Worm (Caenorhabditis elegans) whole organism, L3 larva: ENCODE measurements around the gene Y37D8A.3.

Experiments
- ZK546.5 ChIP-seq: sonication (generic microtip); optimal IDR thresholded peaks from 2 replicates; lab custom pipeline; 2017; ENCODE audit warnings: missing biosample characterization, missing genetic modification characterization
- aly-2 ChIP-seq: fragments of 150-350 bp; optimal IDR thresholded peaks from 2 replicates; lab custom pipeline; 2014; ENCODE audit warnings: missing biosample characterization, missing genetic modification characterization
- ceh-16 ChIP-seq: sonication (generic microtip); optimal IDR thresholded peaks from 2 replicates; lab custom pipeline; 2017; ENCODE audit warnings: missing biosample characterization, missing genetic modification characterization
- ceh-28 ChIP-seq: fragments of 150-350 bp; optimal IDR thresholded peaks from 2 replicates; lab custom pipeline; 2014; ENCODE audit warnings: missing biosample characterization, missing genetic modification reagents, missing genetic modification characterization
- ceh-9 ChIP-seq: sonication (generic microtip); optimal IDR thresholded peaks from 2 replicates; lab custom pipeline; 2018; ENCODE audit warnings: missing biosample characterization, missing genetic modification characterization
- daf-12 ChIP-seq: fragments of 150-350 bp; optimal IDR thresholded peaks from 2 replicates; lab custom pipeline; 2014; ENCODE audit warnings: missing biosample characterization, missing genetic modification reagents, missing genetic modification characterization
- egl-5 ChIP-seq: fragments of 150-350 bp; optimal IDR thresholded peaks from 2 replicates; lab custom pipeline; 2017; ENCODE audit warnings: missing biosample characterization, missing genetic modification reagents, missing genetic modification characterization, inconsistent platforms
- elt-1 ChIP-seq: fragments of 150-350 bp; optimal IDR thresholded peaks from 2 replicates; lab custom pipeline; 2014; ENCODE audit warnings: missing biosample characterization, missing genetic modification characterization
- elt-2 ChIP-seq: sonication (generic microtip); optimal IDR thresholded peaks from 2 replicates; lab custom pipeline; 2016; ENCODE audit warnings: missing genetic modification reagents, mild to moderate bottlenecking, missing genetic modification characterization, missing compliant biosample characterization
- elt-3 ChIP-seq, 3 experiments: fragments of 150-350 bp in 1 of 3; sonication (generic microtip) in 2 of 3; optimal IDR thresholded peaks; 2 replicates in 2 of 3; 4 replicates in 1 of 3; lab custom pipeline; 2014 to 2017; ENCODE audit warnings: missing biosample characterization in 3 of 3, missing genetic modification characterization in 3 of 3
- eor-1 ChIP-seq, 2 experiments: fragments of 150-350 bp; optimal IDR thresholded peaks; 2 replicates each; lab custom pipeline; 2014 to 2018; ENCODE audit warnings: missing biosample characterization in 2 of 2, missing genetic modification characterization in 2 of 2
- fkh-10 ChIP-seq: sonication (generic microtip); optimal IDR thresholded peaks from 2 replicates; lab custom pipeline; 2017; ENCODE audit warnings: missing biosample characterization, missing genetic modification reagents, missing genetic modification characterization
- fos-1 ChIP-seq: fragments of 150-350 bp; optimal IDR thresholded peaks from 2 replicates; lab custom pipeline; 2014; ENCODE audit warnings: missing biosample characterization, missing genetic modification characterization
- jun-1 ChIP-seq: fragments of 150-350 bp; optimal IDR thresholded peaks from 2 replicates; lab custom pipeline; 2014; ENCODE audit warnings: missing biosample characterization, missing genetic modification reagents, missing genetic modification characterization
- lin-15B ChIP-seq: fragments of 150-350 bp; optimal IDR thresholded peaks from 2 replicates; lab custom pipeline; 2014; ENCODE audit warnings: missing biosample characterization, missing genetic modification characterization
- lin-39 ChIP-seq: fragments of 150-350 bp; optimal IDR thresholded peaks from 2 replicates; lab custom pipeline; 2018; ENCODE audit warnings: missing biosample characterization, missing genetic modification reagents, missing genetic modification characterization
- lsy-12 ChIP-seq: sonication (generic microtip); optimal IDR thresholded peaks from 2 replicates; lab custom pipeline; 2016; ENCODE audit warnings: mild to moderate bottlenecking, missing genetic modification characterization, missing compliant biosample characterization
- mdl-1 ChIP-seq: fragments of 150-350 bp; optimal IDR thresholded peaks from 2 replicates; lab custom pipeline; 2014; ENCODE audit warnings: missing biosample characterization, missing genetic modification characterization
- nfya-1 ChIP-seq: sonication (generic microtip); optimal IDR thresholded peaks from 2 replicates; lab custom pipeline; 2017; ENCODE audit warnings: missing genetic modification characterization, mild to moderate bottlenecking, missing compliant biosample characterization, antibody characterized with exemption, moderate library complexity; ENCODE audit not compliant: insufficient read depth
- nhr-12 ChIP-seq: fragments of 150-350 bp; optimal IDR thresholded peaks from 2 replicates; lab custom pipeline; 2014; ENCODE audit warnings: missing biosample characterization, missing genetic modification characterization
- nhr-23 ChIP-seq: fragments of 150-350 bp; optimal IDR thresholded peaks from 2 replicates; lab custom pipeline; 2014; ENCODE audit warnings: missing biosample characterization, missing genetic modification reagents, missing genetic modification characterization
- nhr-25 ChIP-seq: sonication (generic microtip); optimal IDR thresholded peaks from 2 replicates; lab custom pipeline; 2017; ENCODE audit warnings: missing biosample characterization, missing genetic modification characterization
- nhr-28 ChIP-seq: fragments of 150-350 bp; optimal IDR thresholded peaks from 2 replicates; lab custom pipeline; 2014; ENCODE audit warnings: missing biosample characterization, missing genetic modification characterization
- nhr-43 ChIP-seq: sonication (generic microtip); optimal IDR thresholded peaks from 2 replicates; lab custom pipeline; 2016; ENCODE audit warnings: mild to moderate bottlenecking, missing genetic modification characterization, missing compliant biosample characterization; ENCODE audit not compliant: poor library complexity, severe bottlenecking
- nhr-67 ChIP-seq: fragments of 150-350 bp; optimal IDR thresholded peaks from 2 replicates; lab custom pipeline; 2014; ENCODE audit warnings: missing biosample characterization, missing genetic modification characterization
- nhr-76 ChIP-seq: fragments of 150-350 bp; sonication (generic microtip); optimal IDR thresholded peaks from 5 replicates; lab custom pipeline; 2014; ENCODE audit warnings: missing biosample characterization, missing genetic modification characterization
- nhr-77 ChIP-seq: fragments of 150-350 bp; optimal IDR thresholded peaks from 2 replicates; lab custom pipeline; 2014; ENCODE audit warnings: missing biosample characterization, missing genetic modification characterization
- pha-4 ChIP-seq: fragments of 150-350 bp; optimal IDR thresholded peaks from 2 replicates; lab custom pipeline; 2014; ENCODE audit warnings: missing biosample characterization, missing genetic modification reagents, missing genetic modification characterization
- pqm-1 ChIP-seq: fragments of 150-350 bp; optimal IDR thresholded peaks from 2 replicates; lab custom pipeline; 2017; ENCODE audit warnings: missing biosample characterization, missing genetic modification characterization, inconsistent platforms
- sea-2 ChIP-seq: fragments of 150-350 bp; sonication (generic microtip); optimal IDR thresholded peaks from 4 replicates; lab custom pipeline; 2014; ENCODE audit warnings: missing biosample characterization, missing genetic modification reagents, missing genetic modification characterization
- snpc-4 ChIP-seq: fragments of 150-350 bp; optimal IDR thresholded peaks from 2 replicates; lab custom pipeline; 2014; ENCODE audit warnings: missing biosample characterization, missing genetic modification characterization
- tbx-2 ChIP-seq: sonication (generic microtip); optimal IDR thresholded peaks from 2 replicates; lab custom pipeline; 2016; ENCODE audit warnings: mild to moderate bottlenecking, missing genetic modification characterization, missing compliant biosample characterization
- unc-39 ChIP-seq: sonication (generic microtip); optimal IDR thresholded peaks from 4 replicates; lab custom pipeline; 2017; ENCODE audit warnings: missing biosample characterization, missing genetic modification characterization
- unc-62 ChIP-seq: fragments of 150-350 bp; sonication (generic microtip); optimal IDR thresholded peaks from 4 replicates; lab custom pipeline; 2014; ENCODE audit warnings: missing biosample characterization, missing genetic modification reagents, missing genetic modification characterization
- ztf-11 ChIP-seq: fragments of 150-350 bp; optimal IDR thresholded peaks from 2 replicates; lab custom pipeline; 2014; ENCODE audit warnings: missing biosample characterization, missing genetic modification characterization

The Y37D8A.3 gene

DNA sequence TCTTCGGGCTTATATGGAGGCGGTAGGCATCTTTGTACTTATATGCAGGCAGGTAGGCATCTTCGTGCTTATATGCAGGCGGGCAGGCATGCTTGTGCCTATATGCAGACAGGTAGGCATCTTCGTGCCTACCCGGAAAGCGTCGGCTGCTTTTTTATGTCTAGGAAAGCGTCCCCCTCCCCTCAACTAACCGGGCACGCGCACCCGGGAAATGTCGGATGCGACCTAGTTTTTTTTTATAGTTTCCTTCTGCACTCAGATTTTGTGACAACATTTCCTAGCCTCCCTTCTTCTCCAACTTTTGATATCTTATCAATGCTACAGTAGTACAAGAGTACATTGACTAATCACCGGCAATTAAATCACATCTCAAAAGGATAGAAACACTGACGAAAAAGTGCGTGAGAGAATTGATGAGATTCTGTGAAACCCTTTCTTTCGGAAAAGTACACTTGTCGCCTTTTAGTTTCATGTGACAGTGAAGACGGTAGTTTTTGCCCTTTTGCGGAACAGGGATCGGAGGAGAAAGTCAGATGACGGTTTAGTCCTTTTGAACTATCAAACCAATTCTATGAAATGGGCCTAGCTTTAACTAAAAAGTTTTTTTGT, 19.9 kb downstream of the Y37D8A.3 start (continued):
- TF ChIP-seq nhr-12 (tag; lab: Kevin White, UChicago) (no peak), ceh-9 (tag; lab: Kevin White, UChicago) (no peak), egl-5 (no peak), nhr-67 (tag; lab: Kevin White, UChicago) (no peak), fos-1 (tag; lab: Kevin White, UChicago) (no peak), ceh-16 (no peak), daf-12 (tag; lab: Kevin White, UChicago) (peak; percentile 43)

DNA sequence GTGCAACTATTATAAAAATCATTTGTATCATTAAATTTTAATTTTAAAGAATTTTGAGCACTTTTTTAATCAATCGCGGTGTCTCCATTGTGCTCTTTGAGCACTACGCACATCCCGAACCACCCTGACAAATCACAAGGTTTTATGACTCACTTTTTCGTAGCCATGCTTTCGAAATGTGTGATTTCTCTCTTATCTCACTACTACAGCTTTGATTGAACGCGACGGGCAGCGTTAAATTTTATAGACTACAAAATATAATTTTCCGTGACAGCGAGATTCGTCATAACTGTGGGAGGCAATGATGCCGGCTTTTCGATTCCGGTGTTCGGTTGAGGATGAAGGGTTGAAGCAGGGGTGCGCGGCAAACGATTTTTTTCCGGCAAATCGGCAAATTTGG, 20.5 kb downstream of the Y37D8A.3 start:
- no peak for TF ChIP-seq pha-4 (tag; lab: Kevin White, UChicago)
- peak; percentile 37 for TF ChIP-seq pqm-1 (tag; lab: Kevin White, UChicago)
- no peak for TF ChIP-seq eor-1 (tag; optimal IDR thresholded peaks at IDR 0.05; lab: Kevin White, UChicago)
- TF ChIP-seq ztf-11: no peak
- peak; percentile 37 for TF ChIP-seq elt-2 (tag; lab: Kevin White, UChicago)
- TF ChIP-seq lsy-12: no peak

DNA sequence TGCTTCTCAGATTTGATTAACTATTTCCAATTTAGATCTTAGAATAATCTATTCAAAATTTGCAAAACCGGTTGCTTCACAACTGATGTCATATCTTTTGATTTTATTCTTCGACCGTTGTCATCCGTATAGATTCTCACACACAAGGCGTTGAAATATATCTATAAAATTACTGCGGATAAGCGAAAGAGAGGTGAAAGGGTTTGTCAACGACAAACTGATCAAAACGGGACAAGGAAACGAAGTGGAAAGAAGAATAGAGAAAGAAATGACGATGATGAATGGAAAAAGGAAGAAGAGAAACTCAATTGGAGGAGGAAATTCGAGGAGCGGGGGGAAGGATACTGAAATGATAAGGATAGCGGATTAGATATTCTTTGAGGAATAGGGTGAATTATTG, 21.9 kb downstream of the Y37D8A.3 start:
- no peak for TF ChIP-seq lin-15B (tag; lab: Kevin White, UChicago)
- no peak for TF ChIP-seq mdl-1 (tag; lab: Kevin White, UChicago)
- TF ChIP-seq sea-2 (GFP tag; lab: Kevin White, UChicago): no peak
- TF ChIP-seq snpc-4: no peak
- no peak for TF ChIP-seq lin-39
- no peak for TF ChIP-seq tbx-2 (tag; lab: Kevin White, UChicago)
- no peak for TF ChIP-seq nfya-1 (tag; lab: Kevin White, UChicago)
- TF ChIP-seq ceh-9 (tag; lab: Kevin White, UChicago): no peak
- TF ChIP-seq ZK546.5 (tag; lab: Kevin White, UChicago): no peak
- no peak for TF ChIP-seq daf-12 (tag; lab: Kevin White, UChicago)
- no peak for TF ChIP-seq nhr-76 (tag; lab: Kevin White, UChicago)
- TF ChIP-seq unc-62 (GFP tag; lab: Kevin White, UChicago): no peak
- no peak for TF ChIP-seq pha-4 (tag; lab: Kevin White, UChicago)
- no peak for TF ChIP-seq ztf-11
- TF ChIP-seq ceh-28 (tag; lab: Kevin White, UChicago): peak; percentile 53
- TF ChIP-seq elt-3 (tag; optimal IDR thresholded peaks at IDR 0.05; lab: Kevin White, UChicago): peak in 2 of 3 experiments; percentile 31 to 39
- TF ChIP-seq, all 47 proteins: peak for 2

DNA sequence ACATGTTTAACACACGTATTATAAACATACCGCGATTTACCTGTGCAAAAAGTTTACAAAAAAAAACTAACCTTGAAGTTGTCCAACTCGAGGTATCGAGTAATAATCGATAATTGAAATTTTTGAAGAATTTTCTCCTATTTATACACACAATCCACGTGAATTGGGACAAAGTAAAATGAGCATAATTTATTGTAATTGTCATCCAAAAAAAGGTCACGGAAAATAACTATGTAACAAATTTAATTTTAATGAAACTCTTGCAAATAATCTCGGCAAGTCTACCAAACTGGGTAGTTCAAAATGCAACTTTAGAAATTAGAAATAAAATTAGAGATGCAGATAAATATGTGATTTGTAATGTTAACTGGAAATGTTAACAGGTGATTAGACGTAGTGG, 26.2 kb downstream of the Y37D8A.3 start, which contains the start of gene Y37D8A.5:
Gene Y37D8A.5 (minus strand): TSS at position 101 of the 400 bp plus-strand sequence.
- TF ChIP-seq ceh-28 (tag; lab: Kevin White, UChicago) (peak; percentile 23), elt-1 (tag; lab: Kevin White, UChicago) (no peak)

DNA sequence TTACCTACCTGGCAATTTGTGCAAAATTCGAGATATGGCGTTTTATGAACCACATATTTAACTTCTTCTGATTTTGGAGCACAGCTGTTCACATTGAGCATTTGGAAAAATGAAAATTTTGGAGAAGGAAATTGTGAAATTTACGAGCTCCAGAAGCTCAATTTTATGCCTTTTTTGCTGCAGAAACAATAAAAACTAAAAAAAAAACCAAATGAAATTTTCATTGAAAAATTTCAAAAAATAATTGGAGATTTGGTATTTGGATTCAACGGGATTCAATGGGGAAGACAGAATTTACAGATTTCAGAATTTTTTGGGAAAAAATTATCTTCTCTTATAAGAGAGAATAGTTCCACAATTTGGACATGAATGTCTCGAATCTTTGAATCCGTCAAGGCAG, 27.5 kb downstream of the Y37D8A.3 start, which contains the start of gene Y37D8A.26:
Gene Y37D8A.26 (minus strand): TSS at position 101 of the 400 bp plus-strand sequence.
- TF ChIP-seq nhr-67 (tag; lab: Kevin White, UChicago) (no peak), nhr-28 (tag; lab: Kevin White, UChicago) (no peak), sea-2 (GFP tag; lab: Kevin White, UChicago) (no peak), aly-2 (no peak)

DNA sequence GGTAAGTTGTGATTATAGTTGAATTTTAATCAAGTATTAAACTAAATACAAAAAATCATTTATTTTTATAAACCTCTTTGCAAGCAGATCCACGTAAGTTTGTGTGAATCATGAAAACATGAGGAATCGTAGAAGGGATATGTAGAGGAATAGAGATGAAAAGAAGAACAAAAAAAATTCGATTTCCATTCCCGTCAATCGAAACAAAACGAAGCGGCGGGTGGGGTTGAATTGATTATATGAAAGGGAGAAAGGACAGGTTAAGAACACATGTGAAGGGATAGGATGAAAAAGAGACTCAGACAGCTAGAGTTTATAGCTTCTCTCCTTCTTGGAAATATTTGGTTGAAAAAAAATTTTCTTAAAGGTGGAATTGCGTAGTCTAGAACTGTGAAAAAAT, 31.0 kb downstream of the Y37D8A.3 start:
- TF ChIP-seq nhr-25 (tag; lab: Kevin White, UChicago): peak; percentile 28
- no peak for TF ChIP-seq nfya-1 (tag; lab: Kevin White, UChicago)

DNA sequence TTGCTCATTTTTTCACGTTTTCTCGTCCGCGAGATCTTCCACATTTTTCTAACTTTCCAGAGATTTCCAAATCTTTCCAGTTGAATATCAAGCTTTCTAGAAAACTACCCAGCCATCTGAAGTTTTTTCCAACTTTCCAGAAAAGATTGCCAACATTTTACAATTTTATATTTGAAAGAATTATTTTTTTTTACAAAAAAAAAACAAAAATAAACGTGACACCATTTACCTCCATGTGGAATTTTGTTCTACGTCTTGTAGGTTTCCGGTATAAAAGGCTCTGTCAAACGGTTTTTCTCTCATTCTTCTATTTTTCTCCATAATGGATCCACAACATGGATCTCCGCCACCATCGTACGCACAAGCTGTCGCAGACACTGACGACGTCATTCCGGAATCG, 35.5 kb downstream of the Y37D8A.3 start, which contains the start of gene Y37D8A.8:
Gene Y37D8A.8 (plus strand): TSS at position 301 of the 400 bp plus-strand sequence.
- no peak for TF ChIP-seq ceh-16
- no peak for TF ChIP-seq nhr-23 (tag; lab: Kevin White, UChicago)
- TF ChIP-seq fkh-10 (GFP tag; lab: Kevin White, UChicago): no peak
- no peak for TF ChIP-seq unc-39 (tag; lab: Kevin White, UChicago)
- TF ChIP-seq lin-39: no peak
- TF ChIP-seq mdl-1 (tag; lab: Kevin White, UChicago): no peak
- no peak for TF ChIP-seq nfya-1 (tag; lab: Kevin White, UChicago)
- TF ChIP-seq nhr-43 (tag; lab: Kevin White, UChicago): no peak
- TF ChIP-seq jun-1 (tag; lab: Kevin White, UChicago): no peak
- no peak for TF ChIP-seq elt-3 (tag; optimal IDR thresholded peaks at IDR 0.05; lab: Kevin White, UChicago)
- TF ChIP-seq nhr-28 (tag; lab: Kevin White, UChicago): no peak
- no peak for TF ChIP-seq elt-2 (tag; lab: Kevin White, UChicago)
- no peak for TF ChIP-seq nhr-25 (tag; lab: Kevin White, UChicago)
- no peak for TF ChIP-seq nhr-77 (tag; lab: Kevin White, UChicago)
- TF ChIP-seq, all 47 proteins: peak for 0
